Fruit fly (Drosophila melanogaster): ENCODE measurements around the gene Set8.

Set8 gene

DNA sequence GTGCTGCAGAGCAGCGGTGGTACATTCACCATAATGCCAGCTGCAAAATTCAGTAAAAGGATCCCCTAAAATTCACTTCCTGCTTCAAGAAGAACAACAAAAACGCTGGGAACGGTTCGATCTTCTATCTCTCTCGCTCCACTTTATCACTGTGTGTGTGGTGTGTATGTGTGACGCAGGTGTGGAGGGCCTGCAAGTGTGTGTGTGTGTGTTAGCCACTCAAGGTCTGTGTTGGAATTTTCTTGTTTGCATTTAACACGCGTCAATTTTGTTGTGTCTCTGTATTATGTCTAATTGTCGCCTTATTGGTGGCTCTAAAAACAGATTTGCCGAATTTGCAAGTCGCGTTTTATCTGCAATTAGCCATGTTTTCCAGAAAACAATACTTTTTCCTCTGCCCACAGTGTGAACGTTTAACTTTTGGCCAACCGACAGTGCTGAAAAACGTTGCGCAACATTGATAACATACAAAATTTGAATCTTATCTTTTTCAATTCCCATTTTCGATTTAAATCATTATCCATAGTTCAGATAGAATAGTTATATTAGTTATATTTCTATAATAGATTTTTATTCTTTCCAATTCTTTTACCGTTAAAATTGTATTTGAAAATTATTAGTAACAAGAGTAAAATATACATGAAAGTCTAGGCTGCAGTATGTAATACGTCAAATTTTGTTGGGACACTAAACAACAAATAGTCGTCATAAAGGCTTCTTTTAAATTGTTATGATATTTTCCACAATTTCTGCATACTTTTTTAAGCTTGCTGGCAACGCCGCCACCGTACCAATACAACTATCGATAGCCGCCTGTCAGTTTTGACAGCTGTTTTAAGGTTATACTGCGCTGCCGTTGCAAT, 10.6 kb downstream of the Set8 start, which contains the start of the genes Afti and ATPsynE (continued):
- 0 out of 2 replicates have a peak, but pooled peaks have one; percentile 25 for TF ChIP-seq toy (GFP tag; IDR thresholded peaks at IDR 0.05)
- TF ChIP-seq CHES-1-like (GFP tag; optimal IDR thresholded peaks at IDR 0.05): peak; percentile 67
- peak; percentile 56 for TF ChIP-seq CG8944 (GFP tag; optimal IDR thresholded peaks at IDR 0.05)
- no peak for TF ChIP-seq CG11723 (GFP tag; optimal IDR thresholded peaks at IDR 0.05)
- TF ChIP-seq tin (GFP tag; optimal IDR thresholded peaks at IDR 0.05): peak; percentile 77
- peak; percentile 57 for TF ChIP-seq CG3163 (GFP tag; optimal IDR thresholded peaks at IDR 0.05)
- 0 out of 3 replicates have a peak, but pooled peaks have one; percentile 40 for TF ChIP-seq CG6175 (GFP tag; IDR thresholded peaks at IDR 0.05)
- 0 out of 3 replicates have a peak, but pooled peaks have one; percentile 5 for TF ChIP-seq otp (GFP tag; IDR thresholded peaks at IDR 0.05)
- TF ChIP-seq z (GFP tag; IDR thresholded peaks at IDR 0.05): peak; percentile 39; the same call in 1 of the 3 replicates
- TF ChIP-seq CG3847 (GFP tag; IDR thresholded peaks at IDR 0.05): peak; percentile 83
- TF ChIP-seq CG3407 (GFP tag; optimal IDR thresholded peaks at IDR 0.05): no peak
- TF ChIP-seq CG12744 (GFP tag; optimal IDR thresholded peaks at IDR 0.05): no peak
- peak; percentile 84 for TF ChIP-seq sens (GFP tag)
- TF ChIP-seq hkb (optimal IDR thresholded peaks at IDR 0.05): no peak
- TF ChIP-seq hkb (GFP tag; IDR thresholded peaks at IDR 0.05): peak; percentile 72
- no peak for TF ChIP-seq CG30020 (tag; optimal IDR thresholded peaks at IDR 0.05)
- peak; percentile 59 for TF ChIP-seq fu2 (GFP tag; optimal IDR thresholded peaks at IDR 0.05)
- TF ChIP-seq knrl (GFP tag; IDR thresholded peaks at IDR 0.05; ENCODE audit: partially characterized antibody): peak; percentile 72
- TF ChIP-seq CG17361 (GFP tag; IDR thresholded peaks at IDR 0.05): peak; percentile 74
- no peak for TF ChIP-seq pb (GFP tag; optimal IDR thresholded peaks at IDR 0.05)
- no peak for TF ChIP-seq run (tag; optimal IDR thresholded peaks at IDR 0.05)
- no peak for TF ChIP-seq CG3995 (GFP tag; optimal IDR thresholded peaks at IDR 0.05)
- no peak for TF ChIP-seq pita (GFP tag; optimal IDR thresholded peaks at IDR 0.05)
- no peak for TF ChIP-seq C15 (GFP tag; IDR thresholded peaks at IDR 0.05)
- TF ChIP-seq Xrp1 (GFP tag; IDR thresholded peaks at IDR 0.05): peak; percentile 65; the same call in 1 of the 2 replicates
- peak; percentile 44; the same call in 2 of the 3 replicates for TF ChIP-seq hb (GFP tag; IDR thresholded peaks at IDR 0.05; ENCODE audit: partially characterized antibody)
- peak; percentile 72 for TF ChIP-seq bcd (GFP tag; optimal IDR thresholded peaks at IDR 0.05)
- no peak for TF ChIP-seq Side (GFP tag; optimal IDR thresholded peaks at IDR 0.05)
- peak; percentile 51 for TF ChIP-seq PHDP (tag; optimal IDR thresholded peaks at IDR 0.05)
- no peak for TF ChIP-seq Abd-B (GFP tag; optimal IDR thresholded peaks at IDR 0.05)
- peak; percentile 59 for TF ChIP-seq CG10366 (GFP tag; IDR thresholded peaks at IDR 0.05)
- TF ChIP-seq pum (GFP tag; optimal IDR thresholded peaks at IDR 0.05): peak; percentile 81
- TF ChIP-seq nmo (GFP tag; optimal IDR thresholded peaks at IDR 0.05): peak; percentile 74
- TF ChIP-seq sisA (GFP tag; IDR thresholded peaks at IDR 0.05): peak; percentile 76
- peak in 1 of 2 experiments; percentile 22 for TF ChIP-seq Hr51 (GFP tag; optimal IDR thresholded peaks at IDR 0.05)
- peak; percentile 49 for TF ChIP-seq gro (GFP tag; optimal IDR thresholded peaks at IDR 0.05)
- TF ChIP-seq CG10979 (tag; optimal IDR thresholded peaks at IDR 0.05): peak; percentile 46
- 0 out of 2 replicates have a peak, but pooled peaks have one; percentile 26 for TF ChIP-seq CG32767 (GFP tag; IDR thresholded peaks at IDR 0.05)
- TF ChIP-seq CG4328 (GFP tag; optimal IDR thresholded peaks at IDR 0.05): peak; percentile 42
- TF ChIP-seq CG31388 (GFP tag; optimal IDR thresholded peaks at IDR 0.05): peak; percentile 49
- TF ChIP-seq Dll (GFP tag; IDR thresholded peaks at IDR 0.05; ENCODE audit: partially characterized antibody): peak; percentile 53; the same call in 3 of the 4 replicates
- no peak for TF ChIP-seq tna (GFP tag; IDR thresholded peaks at IDR 0.05; ENCODE audit: partially characterized antibody)
- peak; percentile 67 for TF ChIP-seq Opbp (GFP tag; IDR thresholded peaks at IDR 0.05; ENCODE audit: partially characterized antibody)
- TF ChIP-seq dmrt99B (tag; optimal IDR thresholded peaks at IDR 0.05): no peak
- peak; percentile 97 for TF ChIP-seq Med (GFP tag)
- peak; percentile 59 for TF ChIP-seq CG14667 (GFP tag; IDR thresholded peaks at IDR 0.05)
- peak; percentile 60 for TF ChIP-seq CG15601 (tag; optimal IDR thresholded peaks at IDR 0.05)
- TF ChIP-seq CG9817 (tag; optimal IDR thresholded peaks at IDR 0.05): peak; percentile 85

Measured in whole organism, embryonic.